Worm (Caenorhabditis elegans): ENCODE results near the gene glb-27.

- TF ChIP-seq lin-35 (GFP tag; optimal IDR thresholded peaks at IDR 0.05) (no peak), lin-13 (GFP tag; optimal IDR thresholded peaks at IDR 0.05) (no peak), snpc-4 (tag; optimal IDR thresholded peaks at IDR 0.05) (no peak), nhr-28 (tag; optimal IDR thresholded peaks at IDR 0.05) (no peak), C34B4.2 (tag; optimal IDR thresholded peaks at IDR 0.05) (no peak), skn-1 (tag; optimal IDR thresholded peaks at IDR 0.05) (no peak), ama-1 (optimal IDR thresholded peaks at IDR 0.05) (no peak)
These were observed at the start of gene glb-27 for ce11 chrII:8556166-8556565.
